Worm (Caenorhabditis elegans) whole organism, L2 larva: Measurements from ENCODE around the gene F54E4.4.

Experiments used
- aly-2 ChIP-seq: fragments of 150-350 bp; optimal IDR thresholded peaks from 2 replicates; lab custom pipeline; 2014; ENCODE audit warnings: missing biosample characterization, missing genetic modification characterization
- elt-1 ChIP-seq: fragments of 150-350 bp; optimal IDR thresholded peaks from 2 replicates; lab custom pipeline; 2014; ENCODE audit warnings: missing biosample characterization, missing genetic modification characterization
- elt-3 ChIP-seq: sonication (generic microtip); optimal IDR thresholded peaks from 2 replicates; lab custom pipeline; 2017; ENCODE audit warnings: missing biosample characterization, missing genetic modification characterization
- nhr-10 ChIP-seq: sonication (generic microtip); optimal IDR thresholded peaks from 2 replicates; lab custom pipeline; 2017; ENCODE audit warnings: missing biosample characterization, missing genetic modification characterization
- nhr-11 ChIP-seq: fragments of 150-350 bp; optimal IDR thresholded peaks from 2 replicates; lab custom pipeline; 2014; ENCODE audit warnings: missing biosample characterization, missing genetic modification characterization
- nhr-237 ChIP-seq: fragments of 150-350 bp; optimal IDR thresholded peaks from 2 replicates; lab custom pipeline; 2014; ENCODE audit warnings: missing biosample characterization, missing genetic modification characterization
- sem-4 ChIP-seq: fragments of 150-350 bp; optimal IDR thresholded peaks from 2 replicates; lab custom pipeline; 2014; ENCODE audit warnings: missing biosample characterization, missing genetic modification reagents, missing genetic modification characterization
- zag-1 ChIP-seq: fragments of 150-350 bp; optimal IDR thresholded peaks from 2 replicates; lab custom pipeline; 2014; ENCODE audit warnings: missing biosample characterization, missing genetic modification characterization

DNA sequence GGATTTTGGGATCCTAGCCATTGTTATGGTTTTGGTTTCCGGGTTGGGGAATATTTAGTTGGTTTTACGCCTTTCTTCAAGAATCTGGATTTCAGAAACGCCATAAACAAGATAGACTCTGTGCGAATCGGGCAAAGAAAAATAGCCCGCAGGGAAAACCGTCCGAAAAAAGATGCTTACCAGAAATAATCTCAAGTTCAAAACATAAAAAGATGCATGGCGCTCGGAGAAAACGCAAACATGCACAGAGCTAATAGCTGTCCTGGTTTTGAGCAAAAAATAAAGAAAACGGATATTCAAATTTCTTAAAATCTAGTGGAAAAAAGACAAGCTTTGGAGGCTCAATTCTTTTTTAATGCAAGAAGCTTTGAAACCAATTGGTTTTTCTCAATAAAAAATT lies 46.0 kb downstream of the F54E4.4 start, which contains the start of gene C44H4.6:
- TF ChIP-seq aly-2 (tag; lab: Kevin White, UChicago) (no peak), zag-1 (tag; lab: Kevin White, UChicago) (no peak), nhr-10 (tag; lab: Kevin White, UChicago) (no peak), nhr-237 (tag; lab: Kevin White, UChicago) (no peak), sem-4 (no peak), elt-1 (tag; lab: Kevin White, UChicago) (no peak), nhr-11 (tag; lab: Kevin White, UChicago) (no peak), elt-3 (no peak)
